Worm (Caenorhabditis elegans) whole organism, late embryonic: ENCODE results near the gene C46C2.6.

ENCODE experiments used
- ama-1 ChIP-seq: fragments of 150-350 bp; optimal IDR thresholded peaks from 2 replicates; lab custom pipeline; 2014
- ceh-31 ChIP-seq: sonication (generic microtip); optimal IDR thresholded peaks from 2 replicates; lab custom pipeline; 2016; ENCODE audit warnings: missing genetic modification characterization, missing compliant biosample characterization
- dve-1 ChIP-seq: sonication (generic microtip); optimal IDR thresholded peaks from 2 replicates; lab custom pipeline; 2017; ENCODE audit warnings: antibody characterized with exemption, mild to moderate bottlenecking, missing genetic modification characterization, missing compliant biosample characterization
- elt-4 ChIP-seq: sonication (generic microtip); optimal IDR thresholded peaks from 2 replicates; lab custom pipeline; 2016; ENCODE audit warnings: missing genetic modification characterization, missing compliant biosample characterization
- hlh-8 ChIP-seq: sonication (generic microtip); optimal IDR thresholded peaks from 2 replicates; lab custom pipeline; 2016; ENCODE audit warnings: missing genotype, missing genetic modification characterization, missing compliant biosample characterization
- nhr-11 ChIP-seq: fragments of 150-350 bp; optimal IDR thresholded peaks from 2 replicates; lab custom pipeline; 2014; ENCODE audit warnings: missing biosample characterization, missing genetic modification characterization
- npax-4 ChIP-seq: sonication (generic microtip); optimal IDR thresholded peaks from 2 replicates; lab custom pipeline; 2016; ENCODE audit warnings: missing genetic modification characterization, missing compliant biosample characterization
- pqm-1 ChIP-seq: sonication (generic microtip); optimal IDR thresholded peaks from 2 replicates; lab custom pipeline; 2016; ENCODE audit warnings: missing genetic modification characterization, missing compliant biosample characterization
- syd-9 ChIP-seq: sonication (generic microtip); optimal IDR thresholded peaks from 2 replicates; lab custom pipeline; 2016; ENCODE audit warnings: mild to moderate bottlenecking, missing genetic modification characterization, moderate library complexity, missing compliant biosample characterization
- unc-55 ChIP-seq: sonication (generic microtip); optimal IDR thresholded peaks from 2 replicates; lab custom pipeline; 2017; ENCODE audit warnings: missing biosample characterization, missing genetic modification reagents, missing genetic modification characterization
- unc-86 ChIP-seq: sonication (generic microtip); optimal IDR thresholded peaks from 2 replicates; lab custom pipeline; 2016; ENCODE audit warnings: missing genetic modification characterization, missing compliant biosample characterization
- ztf-16 ChIP-seq: sonication (generic microtip); optimal IDR thresholded peaks from 2 replicates; lab custom pipeline; 2017; ENCODE audit warnings: missing genetic modification characterization, missing compliant biosample characterization

ce11 chrIV:9256865-9257264 is 44.6 kb downstream of the C46C2.6 start:
- TF ChIP-seq dve-1 (tag; lab: Kevin White, UChicago) (no peak), syd-9 (tag; lab: Kevin White, UChicago) (no peak), npax-4 (tag; lab: Kevin White, UChicago) (no peak), pqm-1 (tag; lab: Kevin White, UChicago) (no peak), unc-86 (tag; lab: Kevin White, UChicago) (no peak), elt-4 (tag; lab: Kevin White, UChicago) (no peak), ceh-31 (tag; lab: Kevin White, UChicago) (no peak), ama-1 (lab: Kevin White, UChicago) (no peak), unc-55 (GFP tag; lab: Kevin White, UChicago) (no peak), hlh-8 (no peak), ztf-16 (tag; lab: Kevin White, UChicago) (no peak), nhr-11 (no peak)
